Worm (Caenorhabditis elegans) whole organism, L4 larva: ENCODE measurements around the gene glb-15.

Experiments
- D1046.2 ChIP-seq: fragments of 200-800 bp; sonication (Bioruptor generic); IDR thresholded peaks from 2 replicates; pipeline ENCODE4 v1.3.6; 2022; ENCODE audit warnings: missing genetic modification characterization, missing compliant biosample characterization
- F26F4.8 ChIP-seq: fragments of 200-800 bp; sonication (Bioruptor generic); conservative IDR thresholded peaks from 2 replicates; pipeline ENCODE4 v1.3.6; 2022; ENCODE audit warnings: missing genetic modification characterization, missing compliant biosample characterization
- F44E2.7 ChIP-seq: fragments of 200-800 bp; sonication (Bioruptor generic); IDR thresholded peaks from 2 replicates; pipeline ENCODE4 v2.1.2; 2022; ENCODE audit warnings: missing genetic modification characterization, missing compliant biosample characterization
- R02D3.7 ChIP-seq: fragments of 150-350 bp; sonication (generic microtip); optimal IDR thresholded peaks from 3 replicates; lab custom pipeline; 2014; ENCODE audit warnings: missing biosample characterization, missing genetic modification characterization
- T20F7.1 ChIP-seq: fragments of 200-800 bp; sonication (Bioruptor generic); optimal IDR thresholded peaks from 2 replicates; lab custom pipeline; 2018; ENCODE audit warnings: mild to moderate bottlenecking, missing genetic modification characterization, missing compliant biosample characterization
- Y48G9A.11 ChIP-seq: fragments of 200-800 bp; sonication (Bioruptor generic); IDR thresholded peaks from 2 replicates; pipeline ENCODE4 v1.3.6; 2022; ENCODE audit warnings: missing genetic modification reagents, missing genetic modification characterization, missing compliant biosample characterization
- Y75B8A.6 ChIP-seq: fragments of 200-800 bp; sonication (Bioruptor generic); IDR thresholded peaks from 2 replicates; pipeline ENCODE4 v1.3.6; 2022; ENCODE audit warnings: missing genetic modification reagents, missing genetic modification characterization, missing compliant biosample characterization
- aha-1 ChIP-seq: fragments of 150-350 bp; peaks from one replicate; lab custom pipeline; 2014; ENCODE audit warnings: missing biosample characterization, missing genetic modification characterization
- ceh-20 ChIP-seq: fragments of 200-800 bp; sonication (Bioruptor generic); IDR thresholded peaks from 2 replicates; pipeline ENCODE4 v1.3.6; 2022; ENCODE audit warnings: missing genetic modification reagents, missing genetic modification characterization, missing compliant biosample characterization
- ceh-44 ChIP-seq: fragments of 200-800 bp; sonication (Bioruptor generic); IDR thresholded peaks from 2 replicates; pipeline ENCODE4 v1.3.6; 2022; ENCODE audit warnings: missing genetic modification reagents, missing genetic modification characterization, missing compliant biosample characterization
- ces-1 ChIP-seq: fragments of 150-350 bp; sonication (generic microtip); optimal IDR thresholded peaks from 4 replicates; lab custom pipeline; 2014; ENCODE audit warnings: missing biosample characterization, missing genetic modification reagents, missing genetic modification characterization
- cey-2 ChIP-seq: sonication (generic microtip); optimal IDR thresholded peaks from 3 replicates; lab custom pipeline; 2017; ENCODE audit warnings: missing genetic modification characterization, mild to moderate bottlenecking, missing compliant biosample characterization, antibody characterized with exemption, borderline replicate concordance; ENCODE audit not compliant: insufficient read depth
- daf-12 ChIP-seq: fragments of 150-350 bp; optimal IDR thresholded peaks from 2 replicates; lab custom pipeline; 2014; ENCODE audit warnings: missing biosample characterization, missing genetic modification reagents, missing genetic modification characterization
- dmd-8 ChIP-seq: fragments of 200-800 bp; sonication (Bioruptor generic); IDR thresholded peaks from 2 replicates; pipeline ENCODE4 v1.3.6; 2022; ENCODE audit warnings: missing genetic modification characterization, missing compliant biosample characterization
- dmd-9 ChIP-seq: fragments of 200-800 bp; sonication (Bioruptor generic); IDR thresholded peaks from 2 replicates; pipeline ENCODE4 v1.3.6; 2022; ENCODE audit warnings: missing genetic modification reagents, missing genetic modification characterization, missing compliant biosample characterization
- dpl-1 ChIP-seq: fragments of 150-350 bp; optimal IDR thresholded peaks from 2 replicates; lab custom pipeline; 2014; ENCODE audit warnings: missing biosample characterization, missing genetic modification reagents, missing genetic modification characterization
- gei-8 ChIP-seq: fragments of 200-800 bp; sonication (Bioruptor generic); optimal IDR thresholded peaks from 2 replicates; lab custom pipeline; 2018; ENCODE audit warnings: mild to moderate bottlenecking, missing genetic modification characterization, missing compliant biosample characterization
- hlh-11 ChIP-seq: fragments of 200-800 bp; sonication (Bioruptor generic); optimal IDR thresholded peaks from 2 replicates; lab custom pipeline; 2018; ENCODE audit warnings: mild to moderate bottlenecking, missing genetic modification characterization, missing compliant biosample characterization
- hlh-30 ChIP-seq: sonication (generic microtip); optimal IDR thresholded peaks from 2 replicates; lab custom pipeline; 2017; ENCODE audit warnings: antibody characterized with exemption, mild to moderate bottlenecking, missing genetic modification characterization, missing compliant biosample characterization; ENCODE audit not compliant: insufficient read depth
- lin-38 ChIP-seq: fragments of 200-800 bp; sonication (Bioruptor generic); IDR thresholded peaks from 2 replicates; pipeline ENCODE4 v1.3.6; 2022; ENCODE audit warnings: missing genetic modification reagents, missing genetic modification characterization, missing compliant biosample characterization
- madf-9 ChIP-seq: fragments of 200-800 bp; sonication (Bioruptor generic); conservative IDR thresholded peaks from 2 replicates; pipeline ENCODE4 v1.3.6; 2022; ENCODE audit warnings: missing genetic modification reagents, missing genetic modification characterization, missing compliant biosample characterization
- mdt-29 ChIP-seq: fragments of 200-800 bp; sonication (Bioruptor generic); IDR thresholded peaks from 2 replicates; pipeline ENCODE4 v1.3.6; 2022; ENCODE audit warnings: missing genetic modification reagents, missing genetic modification characterization, missing compliant biosample characterization
- mxl-3 ChIP-seq: fragments of 200-800 bp; sonication (Bioruptor generic); optimal IDR thresholded peaks from 2 replicates; lab custom pipeline; 2018; ENCODE audit warnings: mild to moderate bottlenecking, missing genetic modification characterization, missing compliant biosample characterization
- nhr-11 ChIP-seq: fragments of 150-350 bp; optimal IDR thresholded peaks from 2 replicates; lab custom pipeline; 2014; ENCODE audit warnings: missing biosample characterization, missing genetic modification characterization
- nhr-111 ChIP-seq: fragments of 200-800 bp; sonication (Bioruptor generic); optimal IDR thresholded peaks from 2 replicates; lab custom pipeline; 2018; ENCODE audit warnings: mild to moderate bottlenecking, missing genetic modification characterization, missing compliant biosample characterization
- nhr-25 ChIP-seq: sonication (generic microtip); optimal IDR thresholded peaks from 2 replicates; lab custom pipeline; 2017; ENCODE audit warnings: missing genetic modification characterization, mild to moderate bottlenecking, missing compliant biosample characterization, antibody characterized with exemption, moderate library complexity, borderline replicate concordance; ENCODE audit not compliant: insufficient read depth
- nhr-28 ChIP-seq: fragments of 150-350 bp; optimal IDR thresholded peaks from 2 replicates; lab custom pipeline; 2014; ENCODE audit warnings: missing biosample characterization, missing genetic modification characterization
- pqm-1 ChIP-seq: sonication (generic microtip); optimal IDR thresholded peaks from 2 replicates; lab custom pipeline; 2017; ENCODE audit warnings: missing biosample characterization, missing genetic modification characterization
- snpc-1.2 ChIP-seq: fragments of 200-800 bp; sonication (Bioruptor generic); IDR thresholded peaks from 2 replicates; pipeline ENCODE4 v1.3.6; 2022; ENCODE audit warnings: missing genetic modification reagents, missing genetic modification characterization, missing compliant biosample characterization
- unc-62 ChIP-seq, 3 experiments: fragments of 150-350 bp in 1 of 3; sonication (generic microtip); optimal IDR thresholded peaks in 2 of 3; peaks in 1 of 3; 1 replicate in 1 of 3; 2 replicates in 2 of 3; lab custom pipeline; 2014 to 2017; ENCODE audit warnings: missing biosample characterization in 3 of 3, missing genetic modification characterization in 3 of 3, missing genetic modification reagents in 3 of 3, missing genotype in 1 of 3
- vab-7 ChIP-seq: fragments of 200-800 bp; sonication (Bioruptor generic); IDR thresholded peaks from 2 replicates; pipeline ENCODE4 v1.3.6; 2022; ENCODE audit warnings: missing genetic modification reagents, missing genetic modification characterization, missing compliant biosample characterization
- zfp-2 ChIP-seq: sonication (generic microtip); optimal IDR thresholded peaks from 2 replicates; lab custom pipeline; 2016; ENCODE audit warnings: mild to moderate bottlenecking, missing genetic modification characterization, missing compliant biosample characterization
- zfp-3 ChIP-seq: fragments of 200-800 bp; sonication (Bioruptor generic); conservative IDR thresholded peaks from 2 replicates; pipeline ENCODE4 v1.3.6; 2022; ENCODE audit warnings: missing genetic modification reagents, missing genetic modification characterization, missing compliant biosample characterization
- ztf-11 ChIP-seq: fragments of 150-350 bp; optimal IDR thresholded peaks from 2 replicates; lab custom pipeline; 2014; ENCODE audit warnings: missing biosample characterization, missing genetic modification characterization
- ztf-7 ChIP-seq: fragments of 150-350 bp; optimal IDR thresholded peaks from 2 replicates; lab custom pipeline; 2014; ENCODE audit warnings: missing biosample characterization, missing genetic modification characterization

Gene glb-15

ce11 chrV:11600800-11601199 is 17.3 kb downstream of the glb-15 start, which contains the start of gene F35B12.9:
Gene F35B12.9 (plus strand): TSS chrV:11601171.
- TF ChIP-seq unc-62 (GFP tag; optimal IDR thresholded peaks at IDR 0.05 in 1 of 2; lab: Kevin White, UChicago) (peak in 1 of 2 experiments; percentile 18), unc-62 (tag; optimal IDR thresholded peaks at IDR 0.05; lab: Kevin White, UChicago) (no peak), pqm-1 (tag; lab: Kevin White, UChicago) (no peak), aha-1 (tag; lab: Kevin White, UChicago) (peak; percentile 94), hlh-11 (tag; lab: Kevin White, UChicago) (no peak), nhr-25 (tag; lab: Kevin White, UChicago) (no peak), mdt-29 (GFP tag; lab: Robert Waterston, UW) (no peak), ces-1 (no peak), dmd-9 (no peak)

- TF ChIP-seq ceh-44, result no peak
- no peak for TF ChIP-seq hlh-30
- no peak for TF ChIP-seq R02D3.7
- no peak for TF ChIP-seq dmd-8
- no peak for TF ChIP-seq dpl-1 (GFP tag; lab: Kevin White, UChicago)
- TF ChIP-seq F26F4.8, result no peak
- no peak for TF ChIP-seq D1046.2 (GFP tag; lab: Robert Waterston, UW)
- no peak for TF ChIP-seq cey-2 (tag; lab: Kevin White, UChicago)
- TF ChIP-seq nhr-11 (tag; lab: Kevin White, UChicago), result no peak
- no peak for TF ChIP-seq vab-7 (GFP tag; lab: Robert Waterston, UW)
- TF ChIP-seq madf-9 (GFP tag; lab: Robert Waterston, UW), result no peak
- no peak for TF ChIP-seq nhr-25 (tag; lab: Kevin White, UChicago)
- no peak for TF ChIP-seq zfp-3 (GFP tag; lab: Robert Waterston, UW)
- no peak for TF ChIP-seq ceh-20 (GFP tag; lab: Robert Waterston, UW)
- no peak for TF ChIP-seq Y48G9A.11
- TF ChIP-seq zfp-2 (tag; lab: Kevin White, UChicago), result no peak
These were observed 19.3 kb downstream of the glb-15 start, which contains the start of gene srx-84 for ce11 chrV:11598807-11599206. Gene srx-84 (plus strand): TSS chrV:11599107.

ce11 chrV:11593888-11594287 is 24.2 kb downstream of the glb-15 start:
- peak in 1 of 2 experiments; percentile 94 for TF ChIP-seq unc-62 (GFP tag; optimal IDR thresholded peaks at IDR 0.05 in 1 of 2; lab: Kevin White, UChicago)
- TF ChIP-seq unc-62 (tag; optimal IDR thresholded peaks at IDR 0.05; lab: Kevin White, UChicago), result no peak
- no peak for TF ChIP-seq ztf-7 (tag; lab: Kevin White, UChicago)
- TF ChIP-seq, all 104 proteins: peak for 1

- TF ChIP-seq gei-8 (GFP tag; lab: Kevin White, UChicago) (no peak), mxl-3 (GFP tag; lab: Kevin White, UChicago) (no peak), snpc-1.2 (GFP tag; lab: Robert Waterston, UW) (no peak), T20F7.1 (GFP tag; lab: Kevin White, UChicago) (no peak), nhr-28 (tag; lab: Kevin White, UChicago) (no peak), lin-38 (GFP tag; lab: Robert Waterston, UW) (no peak)
These were observed 24.6 kb downstream of the glb-15 start, which contains the start of gene srx-80 for ce11 chrV:11593427-11593826. Gene srx-80 (plus strand): TSS chrV:11593727.

ce11 chrV:11589433-11589832 is 28.6 kb downstream of the glb-15 start, which contains the start of gene srx-82:
Gene srx-82 (plus strand): TSS chrV:11589733.
- no peak for TF ChIP-seq Y75B8A.6 (GFP tag; lab: Robert Waterston, UW)
- TF ChIP-seq cey-2 (tag; lab: Kevin White, UChicago), result no peak
- no peak for TF ChIP-seq ztf-11 (tag; lab: Kevin White, UChicago)
- no peak for TF ChIP-seq nhr-111 (GFP tag; lab: Kevin White, UChicago)
- TF ChIP-seq R02D3.7, result no peak
- no peak for TF ChIP-seq F44E2.7 (GFP tag; lab: Robert Waterston, UW)
- TF ChIP-seq daf-12, result no peak
- no peak for TF ChIP-seq aha-1 (tag; lab: Kevin White, UChicago)
- TF ChIP-seq nhr-28 (tag; lab: Kevin White, UChicago), result no peak
